Fruit fly (Drosophila melanogaster): Measurements from ENCODE around the gene Kcmf1.

The Kcmf1 gene

DNA sequence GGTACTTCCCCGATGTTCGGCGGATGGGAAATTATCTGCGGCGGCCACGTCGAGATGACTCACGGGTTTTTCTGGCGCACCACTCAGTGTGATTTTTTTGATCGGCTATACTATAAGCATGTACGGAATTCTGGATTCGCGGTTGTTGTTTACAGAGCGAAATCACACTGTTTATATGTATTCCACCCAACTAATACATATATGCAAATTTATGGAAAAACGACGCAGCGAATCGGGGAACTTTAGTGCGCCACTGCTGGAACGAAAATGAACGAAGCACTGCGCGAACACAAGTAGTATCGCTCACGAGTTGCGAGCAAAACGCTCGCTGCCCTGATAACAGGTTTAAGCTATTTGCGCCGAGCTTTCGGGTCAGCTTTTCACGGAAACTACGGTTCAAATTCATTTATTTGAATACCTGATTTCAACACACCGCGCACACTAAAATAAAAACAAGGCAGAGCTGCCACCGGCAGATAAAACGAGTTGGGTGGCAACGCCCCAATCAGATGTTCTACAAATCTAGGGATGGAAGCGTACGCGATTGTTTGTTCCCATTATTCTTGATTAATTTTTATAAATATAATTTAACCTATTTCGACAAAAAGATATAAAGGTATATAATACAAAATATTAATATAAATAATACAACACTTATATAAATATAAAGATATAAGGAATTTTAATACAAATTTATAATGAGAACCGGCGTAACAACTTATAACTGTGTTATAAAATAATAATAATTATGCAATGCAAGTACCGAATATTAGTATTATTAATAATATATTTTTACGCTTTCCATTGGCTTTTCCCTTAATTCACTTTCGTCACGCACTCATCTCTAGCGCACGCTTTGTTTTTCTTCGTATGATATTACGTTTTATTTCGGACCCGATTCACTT is 33.1 kb upstream of the Kcmf1 start, which contains the start of gene Rel (continued):
- TF ChIP-seq CG2120 (GFP tag; optimal IDR thresholded peaks at IDR 0.05): peak; percentile 28
- peak; percentile 73 for TF ChIP-seq Myb (GFP tag; optimal IDR thresholded peaks at IDR 0.05)
- TF ChIP-seq gt (GFP tag; IDR thresholded peaks at IDR 0.05): no peak
- peak; percentile 31 for TF ChIP-seq CG7987 (GFP tag; optimal IDR thresholded peaks at IDR 0.05)
- TF ChIP-seq kni (GFP tag; optimal IDR thresholded peaks at IDR 0.05): peak; percentile 42
- TF ChIP-seq CG3726 (GFP tag; IDR thresholded peaks at IDR 0.05): no peak
- peak; percentile 52 for TF ChIP-seq Fer3 (tag; optimal IDR thresholded peaks at IDR 0.05)
- no peak for TF ChIP-seq CG1792 (GFP tag; optimal IDR thresholded peaks at IDR 0.05)
- TF ChIP-seq ham (GFP tag; IDR thresholded peaks at IDR 0.05): no peak
- TF ChIP-seq Trl (optimal IDR thresholded peaks at IDR 0.05): peak in 1 of 2 experiments; percentile 4
- TF ChIP-seq Trl (GFP tag; optimal IDR thresholded peaks at IDR 0.05): no peak
- peak; percentile 66 for TF ChIP-seq CG17359 (tag; optimal IDR thresholded peaks at IDR 0.05)
- TF ChIP-seq pzg (GFP tag; optimal IDR thresholded peaks at IDR 0.05): peak; percentile 67
- peak; percentile 14 for TF ChIP-seq Ets97D (GFP tag; optimal IDR thresholded peaks at IDR 0.05)
- no peak for TF ChIP-seq so (GFP tag; IDR thresholded peaks at IDR 0.05)
- TF ChIP-seq CG4820 (GFP tag; optimal IDR thresholded peaks at IDR 0.05): peak; percentile 42
- peak; percentile 96 for TF ChIP-seq CG15514 (GFP tag; optimal IDR thresholded peaks at IDR 0.05)
- 0 out of 2 replicates have a peak, but pooled peaks have one; percentile 44 for TF ChIP-seq CG6272 (GFP tag; IDR thresholded peaks at IDR 0.05)
- TF ChIP-seq Xrp1 (GFP tag; IDR thresholded peaks at IDR 0.05): no peak
- peak; percentile 28 for TF ChIP-seq CG8281 (tag; optimal IDR thresholded peaks at IDR 0.05)
- TF ChIP-seq br (optimal IDR thresholded peaks at IDR 0.05): no peak
- TF ChIP-seq ara (GFP tag; IDR thresholded peaks at IDR 0.05): no peak
- no peak for TF ChIP-seq CG6689 (GFP tag; IDR thresholded peaks at IDR 0.05)
- peak; percentile 42 for TF ChIP-seq HmgZ (tag; optimal IDR thresholded peaks at IDR 0.05)
- TF ChIP-seq z (GFP tag; IDR thresholded peaks at IDR 0.05): no peak
- no peak for TF ChIP-seq Bgb (GFP tag; IDR thresholded peaks at IDR 0.05; ENCODE audit: partially characterized antibody)
- TF ChIP-seq Lhr (GFP tag; optimal IDR thresholded peaks at IDR 0.05): no peak
- no peak for TF ChIP-seq en (GFP tag; optimal IDR thresholded peaks at IDR 0.05)
- TF ChIP-seq trem (tag; optimal IDR thresholded peaks at IDR 0.05): peak; percentile 77
- no peak for TF ChIP-seq repo (GFP tag; optimal IDR thresholded peaks at IDR 0.05)
- TF ChIP-seq CG1233 (GFP tag; optimal IDR thresholded peaks at IDR 0.05): peak; percentile 42
- peak; percentile 81 for TF ChIP-seq CG12659 (GFP tag; optimal IDR thresholded peaks at IDR 0.05)
- no peak for TF ChIP-seq Rfx (GFP tag; IDR thresholded peaks at IDR 0.05)
- no peak for TF ChIP-seq Doc3 (GFP tag; IDR thresholded peaks at IDR 0.05; ENCODE audit: partially characterized antibody)
- peak; percentile 12 for TF ChIP-seq YL-1 (GFP tag; optimal IDR thresholded peaks at IDR 0.05)
- TF ChIP-seq Tbp (GFP tag; optimal IDR thresholded peaks at IDR 0.05): no peak
- peak; percentile 86 for TF ChIP-seq CG14710 (tag; optimal IDR thresholded peaks at IDR 0.05)
- no peak for TF ChIP-seq crc (GFP tag; optimal IDR thresholded peaks at IDR 0.05)
- peak; percentile 66 for TF ChIP-seq CG12104 (GFP tag; optimal IDR thresholded peaks at IDR 0.05)
- TF ChIP-seq nau (GFP tag; optimal IDR thresholded peaks at IDR 0.05): no peak
- no peak for TF ChIP-seq stc (GFP tag; IDR thresholded peaks at IDR 0.05)
- peak; percentile 96 for TF ChIP-seq sd (tag; optimal IDR thresholded peaks at IDR 0.05)
- TF ChIP-seq disco-r (GFP tag; optimal IDR thresholded peaks at IDR 0.05): no peak
- peak; percentile 69 for TF ChIP-seq Oli (tag; optimal IDR thresholded peaks at IDR 0.05)
- TF ChIP-seq CG8359 (GFP tag; optimal IDR thresholded peaks at IDR 0.05; ENCODE audit: borderline replicate concordance): no peak
- TF ChIP-seq bsh (GFP tag; optimal IDR thresholded peaks at IDR 0.05): peak in 1 of 2 experiments; percentile 62
- TF ChIP-seq CG3838 (GFP tag; optimal IDR thresholded peaks at IDR 0.05): no peak
- TF ChIP-seq ken (GFP tag; IDR thresholded peaks at IDR 0.05): no peak
- TF ChIP-seq ind (GFP tag; optimal IDR thresholded peaks at IDR 0.05): peak; percentile 43
- TF ChIP-seq CG34422 (GFP tag; IDR thresholded peaks at IDR 0.05): no peak
